Fruit fly (Drosophila melanogaster): ENCODE results near the gene Sry-delta.

DNA sequence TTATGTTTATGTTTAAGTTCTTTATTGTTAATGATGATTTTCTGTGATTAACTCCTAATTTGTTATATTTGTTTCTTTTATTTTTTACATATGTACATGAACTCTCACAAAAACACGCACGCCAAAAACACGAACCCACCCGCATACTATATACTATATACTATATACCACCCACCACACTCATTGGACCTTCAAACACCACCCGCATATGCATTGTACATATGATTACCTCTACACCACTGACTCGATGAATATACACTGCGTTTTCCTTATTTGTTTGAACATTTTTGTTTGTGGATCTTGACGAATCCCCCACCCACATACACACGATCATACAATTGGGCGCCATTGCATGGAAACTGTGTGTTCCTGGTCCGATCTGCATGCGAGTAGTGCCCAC, 10.9 kb upstream of the Sry-delta start:
- TF ChIP-seq Crg-1 (GFP tag; optimal IDR thresholded peaks at IDR 0.05) (no peak), cic (GFP tag; optimal IDR thresholded peaks at IDR 0.05) (no peak), kay (GFP tag; ENCODE audit: borderline replicate concordance) (no peak), CG1620 (GFP tag; optimal IDR thresholded peaks at IDR 0.05) (no peak), pad (GFP tag; optimal IDR thresholded peaks at IDR 0.05) (no peak), CG7101 (tag; optimal IDR thresholded peaks at IDR 0.05) (no peak), Clk (GFP tag; optimal IDR thresholded peaks at IDR 0.05) (no peak), tj (GFP tag; optimal IDR thresholded peaks at IDR 0.05) (no peak), Hr96 (GFP tag; optimal IDR thresholded peaks at IDR 0.05) (no peak), toe (GFP tag; optimal IDR thresholded peaks at IDR 0.05) (no peak)

Data from whole organism, adult.